Fruit fly (Drosophila melanogaster): Measurements from ENCODE around the gene Gmd.

The Gmd gene

dm6 chr2L:4997401-4998259 lies 20.8 kb upstream of the Gmd start (continued):
- peak; percentile 97 for TF ChIP-seq odd (GFP tag; optimal IDR thresholded peaks at IDR 0.05)
- TF ChIP-seq CG9609 (GFP tag; optimal IDR thresholded peaks at IDR 0.05) = peak; percentile 99
- TF ChIP-seq fd96Cb (tag; optimal IDR thresholded peaks at IDR 0.05) = peak; percentile 99
- peak; percentile 96 for TF ChIP-seq CG10267 (tag; optimal IDR thresholded peaks at IDR 0.05)
- peak; percentile 78 for TF ChIP-seq Sry-β (GFP tag; optimal IDR thresholded peaks at IDR 0.05)
- TF ChIP-seq E2f1 (GFP tag; IDR thresholded peaks at IDR 0.05) = peak; percentile 99
- TF ChIP-seq amos (GFP tag; IDR thresholded peaks at IDR 0.05; ENCODE audit: partially characterized antibody) = no peak
- peak; percentile 98 for TF ChIP-seq vfl (GFP tag; optimal IDR thresholded peaks at IDR 0.05)
- TF ChIP-seq Xbp1 (GFP tag; optimal IDR thresholded peaks at IDR 0.05) = peak; percentile 99
- TF ChIP-seq pros (GFP tag; optimal IDR thresholded peaks at IDR 0.05) = peak; percentile 79
- peak; percentile 99 for TF ChIP-seq ken (GFP tag; IDR thresholded peaks at IDR 0.05)
- TF ChIP-seq Ssrp (tag; optimal IDR thresholded peaks at IDR 0.05) = peak; percentile 99
- peak in 1 of 3 experiments; percentile 98 for TF ChIP-seq lola (GFP tag; optimal IDR thresholded peaks at IDR 0.05)
- TF ChIP-seq lilli (GFP tag; optimal IDR thresholded peaks at IDR 0.05) = peak; percentile 99
- peak; percentile 99 for TF ChIP-seq Camta (GFP tag; optimal IDR thresholded peaks at IDR 0.05)
- peak; percentile 98 for TF ChIP-seq fd64A (GFP tag; optimal IDR thresholded peaks at IDR 0.05)
- no peak for TF ChIP-seq pita (GFP tag; optimal IDR thresholded peaks at IDR 0.05)
- peak; percentile 99 for TF ChIP-seq al (GFP tag; IDR thresholded peaks at IDR 0.05)
- peak; percentile 99 for TF ChIP-seq ems (GFP tag; optimal IDR thresholded peaks at IDR 0.05)
- TF ChIP-seq luna (GFP tag; optimal IDR thresholded peaks at IDR 0.05) = peak; percentile 98
- peak; percentile 99 for TF ChIP-seq disco-r (GFP tag; optimal IDR thresholded peaks at IDR 0.05)
- peak; percentile 99 for TF ChIP-seq Drgx (GFP tag; IDR thresholded peaks at IDR 0.05)
- peak; percentile 99 for TF ChIP-seq CG8089 (GFP tag; optimal IDR thresholded peaks at IDR 0.05)
- TF ChIP-seq Poxn (GFP tag; IDR thresholded peaks at IDR 0.05) = peak; percentile 96
- peak; percentile 99 for TF ChIP-seq CG3281 (GFP tag; optimal IDR thresholded peaks at IDR 0.05)
- TF ChIP-seq Tbp (GFP tag; optimal IDR thresholded peaks at IDR 0.05) = no peak
- peak; percentile 98 for TF ChIP-seq CG4820 (GFP tag; optimal IDR thresholded peaks at IDR 0.05)
- peak; percentile 97 for TF ChIP-seq cwo (GFP tag; optimal IDR thresholded peaks at IDR 0.05)
- TF ChIP-seq NFAT (GFP tag; IDR thresholded peaks at IDR 0.05) = peak; percentile 99
- no peak for TF ChIP-seq CG15479 (GFP tag; optimal IDR thresholded peaks at IDR 0.05)
- peak; percentile 97 for TF ChIP-seq CG10565 (GFP tag; optimal IDR thresholded peaks at IDR 0.05)
- TF ChIP-seq HmgZ (tag; optimal IDR thresholded peaks at IDR 0.05) = peak; percentile 99
- peak; percentile 98 for TF ChIP-seq CG3407 (GFP tag; optimal IDR thresholded peaks at IDR 0.05)
- peak; percentile 99 for TF ChIP-seq CG11085 (GFP tag; IDR thresholded peaks at IDR 0.05)
- peak; percentile 87 for TF ChIP-seq Adf1 (GFP tag; IDR thresholded peaks at IDR 0.05)
- TF ChIP-seq Taf1 (GFP tag; IDR thresholded peaks at IDR 0.05) = peak; percentile 97
- peak; percentile 74 for TF ChIP-seq nerfin-2 (GFP tag; IDR thresholded peaks at IDR 0.05; ENCODE audit: partially characterized antibody)
- TF ChIP-seq ttk (GFP tag; IDR thresholded peaks at IDR 0.05) = peak; percentile 99
- TF ChIP-seq dati (GFP tag; IDR thresholded peaks at IDR 0.05) = peak; percentile 99
- peak; percentile 98 for TF ChIP-seq nau (GFP tag; optimal IDR thresholded peaks at IDR 0.05)
- TF ChIP-seq CG10366 (GFP tag; IDR thresholded peaks at IDR 0.05) = peak; percentile 99
- TF ChIP-seq tgo (GFP tag; IDR thresholded peaks at IDR 0.05) = peak; percentile 99
- peak; percentile 99 for TF ChIP-seq Chrac-16 (GFP tag; optimal IDR thresholded peaks at IDR 0.05)
- peak; percentile 99 for TF ChIP-seq sob (GFP tag; IDR thresholded peaks at IDR 0.05)
- TF ChIP-seq CHES-1-like (GFP tag; optimal IDR thresholded peaks at IDR 0.05) = peak; percentile 99
- TF ChIP-seq Nf-YA (GFP tag; IDR thresholded peaks at IDR 0.05) = peak; percentile 98
- peak; percentile 97 for TF ChIP-seq CG12299 (tag; optimal IDR thresholded peaks at IDR 0.05)
- peak; percentile 97 for TF ChIP-seq ac (GFP tag; optimal IDR thresholded peaks at IDR 0.05)
- peak; percentile 99 for TF ChIP-seq CG9876 (GFP tag; optimal IDR thresholded peaks at IDR 0.05)

Data from whole organism, embryonic.